Worm (Caenorhabditis elegans): ENCODE results near the gene clec-121.

clec-121 gene

DNA sequence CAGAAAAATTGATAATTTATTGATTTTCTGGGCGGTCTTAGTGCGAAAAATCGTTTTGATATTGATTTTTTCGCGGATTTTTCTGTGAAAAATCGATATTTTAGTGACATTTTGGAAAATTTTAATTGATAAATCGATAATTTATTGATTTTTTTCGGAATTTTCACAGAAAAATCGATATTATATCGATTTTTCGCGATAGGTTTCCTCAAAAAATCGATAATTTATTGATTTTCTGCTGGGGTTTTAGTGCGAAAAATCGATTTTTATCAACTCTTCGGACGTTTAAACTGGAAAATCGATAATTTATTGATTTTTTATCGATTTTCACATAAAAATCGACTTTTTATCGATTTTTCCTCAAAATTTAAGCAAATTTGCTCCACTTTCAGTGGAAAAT lies 34.7 kb upstream of the clec-121 start:
- TF ChIP-seq jun-1 (tag; optimal IDR thresholded peaks at IDR 0.05) (no peak), ceh-90 (tag; optimal IDR thresholded peaks at IDR 0.05) (no peak), aly-2 (tag; optimal IDR thresholded peaks at IDR 0.05) (no peak), xbp-1 (tag; optimal IDR thresholded peaks at IDR 0.05) (no peak), alr-1 (tag; optimal IDR thresholded peaks at IDR 0.05; ENCODE audit: borderline replicate concordance) (no peak), unc-62 (GFP tag; optimal IDR thresholded peaks at IDR 0.05) (no peak), blmp-1 (tag; optimal IDR thresholded peaks at IDR 0.05) (no peak), nhr-90 (tag; optimal IDR thresholded peaks at IDR 0.05; ENCODE audit: poor library complexity) (no peak), nhr-28 (tag; optimal IDR thresholded peaks at IDR 0.05) (no peak), dsc-1 (tag; optimal IDR thresholded peaks at IDR 0.05) (no peak), grh-1 (GFP tag; IDR thresholded peaks at IDR 0.05) (no peak), nhr-71 (tag; optimal IDR thresholded peaks at IDR 0.05) (no peak)

DNA sequence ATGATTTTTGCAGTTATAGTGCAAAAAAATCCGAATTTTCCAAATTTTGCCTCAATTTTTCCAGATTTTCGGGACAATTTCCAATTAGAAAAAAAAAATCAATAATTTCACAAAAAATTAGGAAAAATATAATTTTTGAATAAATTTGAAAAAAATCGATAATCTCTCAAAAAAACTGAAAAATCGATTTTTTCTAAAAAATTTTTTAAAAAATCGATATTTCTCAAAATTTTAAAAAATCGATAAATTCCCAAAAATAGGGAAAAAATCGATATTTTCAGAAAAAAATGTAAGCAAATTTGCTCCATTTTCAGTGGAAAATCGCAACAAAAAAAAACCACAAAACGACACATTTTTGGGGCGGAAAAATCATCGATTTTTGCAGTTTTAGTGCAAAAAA lies 34.2 kb upstream of the clec-121 start:
- TF ChIP-seq swsn-7 (tag; optimal IDR thresholded peaks at IDR 0.05) (no peak), isw-1 (GFP tag; IDR thresholded peaks at IDR 0.05) (no peak), skn-1 (tag; optimal IDR thresholded peaks at IDR 0.05) (no peak), grh-1 (GFP tag; IDR thresholded peaks at IDR 0.05) (no peak), alr-1 (tag; optimal IDR thresholded peaks at IDR 0.05; ENCODE audit: borderline replicate concordance) (no peak), hlh-17 (GFP tag; optimal IDR thresholded peaks at IDR 0.05; ENCODE audit: borderline replicate concordance) (no peak), mep-1 (tag; optimal IDR thresholded peaks at IDR 0.05) (no peak), fkh-8 (tag; optimal IDR thresholded peaks at IDR 0.05) (no peak)

ce11 chrII:3068646-3069045 lies 33.5 kb upstream of the clec-121 start:
- TF ChIP-seq ces-1 (GFP tag; optimal IDR thresholded peaks at IDR 0.05), result no peak
- no peak for TF ChIP-seq dsc-1 (tag; optimal IDR thresholded peaks at IDR 0.05)
- no peak for TF ChIP-seq F16B12.6 (tag; optimal IDR thresholded peaks at IDR 0.05)
- no peak for TF ChIP-seq pag-3 (tag; optimal IDR thresholded peaks at IDR 0.05; ENCODE audit: borderline replicate concordance, insufficient read depth)
- TF ChIP-seq efl-1 (optimal IDR thresholded peaks at IDR 0.05), result no peak
- peak in 1 of 2 experiments; percentile 7 for TF ChIP-seq efl-1 (GFP tag; optimal IDR thresholded peaks at IDR 0.05 in 1 of 2)
- TF ChIP-seq lin-15B (tag; optimal IDR thresholded peaks at IDR 0.05), result no peak

DNA sequence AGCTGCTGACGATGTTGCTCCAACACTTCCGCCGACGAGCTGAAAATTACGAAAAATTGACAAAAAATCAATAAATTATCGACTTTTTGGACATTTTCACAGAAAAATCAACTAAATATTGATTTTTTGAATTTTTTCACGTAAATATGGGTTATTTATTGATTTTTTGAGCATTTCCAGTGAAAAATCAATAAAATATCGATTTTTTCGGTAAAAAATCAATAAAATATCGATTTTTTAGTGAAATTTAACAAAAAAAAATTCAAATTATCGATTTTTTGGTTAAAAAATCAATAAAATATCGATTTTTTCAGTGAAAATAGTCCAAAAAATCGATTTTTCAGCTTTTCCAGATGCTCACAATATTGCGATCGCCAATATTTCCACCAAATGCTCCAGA lies 31.9 kb upstream of the clec-121 start:
- TF ChIP-seq zip-4 (GFP tag; optimal IDR thresholded peaks at IDR 0.05), result no peak
- TF ChIP-seq ceh-82 (tag; optimal IDR thresholded peaks at IDR 0.05), result no peak
- no peak for TF ChIP-seq C34B4.2 (tag; optimal IDR thresholded peaks at IDR 0.05)
- no peak for TF ChIP-seq egl-13 (tag; optimal IDR thresholded peaks at IDR 0.05)
- TF ChIP-seq unc-62 (GFP tag; optimal IDR thresholded peaks at IDR 0.05), result no peak
- TF ChIP-seq ama-1 (optimal IDR thresholded peaks at IDR 0.05), result no peak
- no peak for TF ChIP-seq nhr-90 (tag; optimal IDR thresholded peaks at IDR 0.05; ENCODE audit: poor library complexity)
- TF ChIP-seq nhr-20 (tag; optimal IDR thresholded peaks at IDR 0.05), result no peak
- no peak for TF ChIP-seq fkh-10 (GFP tag; optimal IDR thresholded peaks at IDR 0.05)
- TF ChIP-seq dpl-1 (GFP tag; optimal IDR thresholded peaks at IDR 0.05), result no peak
- no peak for TF ChIP-seq aha-1 (tag; optimal IDR thresholded peaks at IDR 0.05)
- TF ChIP-seq nhr-77 (tag; optimal IDR thresholded peaks at IDR 0.05), result no peak
- no peak for TF ChIP-seq fkh-4 (tag; optimal IDR thresholded peaks at IDR 0.05; ENCODE audit: borderline replicate concordance)
- no peak for TF ChIP-seq nhr-47 (tag; optimal IDR thresholded peaks at IDR 0.05)
- TF ChIP-seq sox-4 (tag; optimal IDR thresholded peaks at IDR 0.05), result no peak
